Worm (Caenorhabditis elegans) whole organism, L1 larva: ENCODE results near the gene Y66H1A.5.

Experiments used
- lin-13 ChIP-seq: fragments of 150-350 bp; optimal IDR thresholded peaks from 2 replicates; lab custom pipeline; 2014; ENCODE audit warnings: missing biosample characterization, missing genetic modification reagents, missing genetic modification characterization
- nhr-12 ChIP-seq: sonication (generic microtip); optimal IDR thresholded peaks from 2 replicates; lab custom pipeline; 2017; ENCODE audit warnings: missing biosample characterization, missing genetic modification characterization
- sup-37 ChIP-seq: fragments of 200-800 bp; sonication (Bioruptor generic); optimal IDR thresholded peaks from 2 replicates; lab custom pipeline; 2018; ENCODE audit warnings: mild to moderate bottlenecking, missing genetic modification characterization, missing compliant biosample characterization
- ztf-11 ChIP-seq, 2 experiments: sonication (generic microtip); optimal IDR thresholded peaks; 2 replicates each; lab custom pipeline; 2016 to 2017; ENCODE audit warnings: missing genetic modification characterization in 2 of 2, missing biosample characterization in 1 of 2, missing compliant biosample characterization in 1 of 2
- ztf-4 ChIP-seq: fragments of 150-350 bp; optimal IDR thresholded peaks from 2 replicates; lab custom pipeline; 2014; ENCODE audit warnings: missing biosample characterization, missing genetic modification characterization

- TF ChIP-seq ztf-4 (tag; lab: Kevin White, UChicago) (no peak), nhr-12 (tag; lab: Kevin White, UChicago) (no peak), ztf-11 (tag; optimal IDR thresholded peaks at IDR 0.05; lab: Kevin White, UChicago) (no peak), lin-13 (no peak), sup-37 (no peak)
Measured at ce11 chrIV:386576-386975, 42.4 kb downstream of the Y66H1A.5 start, which contains the start of gene T07A9.14.
